Worm (Caenorhabditis elegans): ENCODE results near the gene cwp-5.

cwp-5 gene

DNA sequence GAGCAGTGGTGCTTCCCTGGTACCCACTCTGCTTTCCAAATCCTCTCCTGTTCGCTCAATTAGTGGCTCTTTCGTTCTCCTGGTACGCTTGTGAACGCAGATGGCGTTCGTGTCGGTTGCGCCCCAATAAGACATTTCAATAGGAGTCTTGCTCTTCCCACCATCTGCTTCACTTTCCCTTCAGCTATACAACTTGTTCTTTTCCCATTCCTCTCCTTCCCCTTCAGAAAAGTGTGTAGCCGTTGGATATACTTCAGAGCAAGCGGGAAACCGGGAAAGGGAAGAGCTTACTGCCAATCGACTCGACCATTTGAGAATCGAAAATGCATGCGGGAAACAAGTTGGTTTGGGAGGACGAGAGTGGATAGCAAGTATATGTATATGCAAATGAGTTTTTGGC, 46.5 kb downstream of the cwp-5 start:
- TF ChIP-seq nhr-129 (tag; optimal IDR thresholded peaks at IDR 0.05) (peak; percentile 13), ZK546.5 (tag; optimal IDR thresholded peaks at IDR 0.05) (no peak)

DNA sequence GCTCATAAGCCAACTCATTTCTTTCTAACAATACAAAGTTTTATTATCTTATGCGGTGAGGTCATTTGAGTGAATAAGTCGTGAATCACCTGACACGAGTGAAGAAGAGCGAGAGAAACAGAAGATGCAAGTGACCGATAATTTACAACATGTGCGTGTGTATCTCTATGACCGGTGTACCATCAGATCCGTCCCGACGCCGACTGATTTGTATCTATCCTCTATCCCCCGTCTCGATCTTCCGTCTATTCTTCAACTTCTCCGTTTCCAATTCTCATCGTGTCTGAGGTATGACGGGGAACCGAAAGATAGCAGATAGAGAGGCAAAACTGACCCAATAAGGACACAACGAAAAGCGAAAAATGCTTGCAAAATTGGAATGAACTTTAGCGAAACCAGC, 48.3 kb downstream of the cwp-5 start, which contains the start of gene F09A5.3:
TSS of gene F09A5.3 (plus strand) at position 162 of the 400 bp plus-strand sequence.
- TF ChIP-seq nhr-25 (tag; optimal IDR thresholded peaks at IDR 0.05) (peak; percentile 84), lin-13 (GFP tag; optimal IDR thresholded peaks at IDR 0.05) (no peak), ztf-11 (tag; optimal IDR thresholded peaks at IDR 0.05) (no peak), ztf-1 (GFP tag; conservative IDR thresholded peaks at IDR 0.05) (no peak), nhr-11 (tag; optimal IDR thresholded peaks at IDR 0.05) (no peak), C34F6.9 (tag; optimal IDR thresholded peaks at IDR 0.05) (peak; percentile 41), ZK546.5 (tag; optimal IDR thresholded peaks at IDR 0.05) (no peak), skn-1 (tag; optimal IDR thresholded peaks at IDR 0.05) (no peak), R02D3.7 (tag; optimal IDR thresholded peaks at IDR 0.05) (no peak), elt-1 (tag; optimal IDR thresholded peaks at IDR 0.05) (peak; percentile 92), ztf-4 (tag; optimal IDR thresholded peaks at IDR 0.05) (peak; percentile 20), gmeb-1 (tag; optimal IDR thresholded peaks at IDR 0.05) (peak; percentile 31), nhr-6 (tag; optimal IDR thresholded peaks at IDR 0.05) (peak; percentile 39), nhr-77 (tag; optimal IDR thresholded peaks at IDR 0.05) (no peak), blmp-1 (tag; optimal IDR thresholded peaks at IDR 0.05; ENCODE audit: insufficient read depth) (peak; percentile 58), sma-9 (GFP tag; optimal IDR thresholded peaks at IDR 0.05) (peak; percentile 73), sma-9 (tag; optimal IDR thresholded peaks at IDR 0.05) (no peak), unc-55 (GFP tag; optimal IDR thresholded peaks at IDR 0.05) (no peak), aly-2 (tag; optimal IDR thresholded peaks at IDR 0.05) (no peak), fos-1 (tag; optimal IDR thresholded peaks at IDR 0.05) (peak; percentile 61), lsy-2 (tag; optimal IDR thresholded peaks at IDR 0.05) (no peak), sma-3 (GFP tag; optimal IDR thresholded peaks at IDR 0.05) (peak; percentile 35), sem-4 (tag; optimal IDR thresholded peaks at IDR 0.05) (peak; percentile 62), nhr-129 (tag; optimal IDR thresholded peaks at IDR 0.05) (peak; percentile 70), snpc-4 (tag; optimal IDR thresholded peaks at IDR 0.05) (no peak), egl-27 (tag; optimal IDR thresholded peaks at IDR 0.05) (peak; percentile 43), ceh-16 (tag; optimal IDR thresholded peaks at IDR 0.05) (peak; percentile 89), nhr-21 (tag; optimal IDR thresholded peaks at IDR 0.05) (peak; percentile 84)

DNA sequence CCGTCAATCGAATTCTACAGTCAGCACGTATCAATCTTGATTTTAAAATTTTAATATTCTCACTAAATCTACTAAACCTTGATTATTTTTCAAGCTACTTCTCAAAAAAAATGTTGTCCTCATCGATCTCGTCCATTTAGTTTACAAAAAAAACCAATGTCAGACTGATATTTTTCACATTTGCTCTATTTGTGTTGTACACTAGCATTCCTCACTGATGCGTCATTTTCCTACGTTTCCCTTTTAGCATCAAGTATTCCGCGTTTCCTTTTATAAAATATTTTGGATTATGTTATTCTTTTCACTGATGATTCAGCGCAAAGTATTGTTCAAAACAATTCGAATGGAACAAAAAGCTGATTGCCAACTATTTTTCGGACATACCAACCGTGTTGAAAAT, 50.3 kb downstream of the cwp-5 start, which contains the start of gene ttr-34:
TSS of gene ttr-34 (plus strand) at position 301 of the 400 bp plus-strand sequence.
- TF ChIP-seq crh-2 (tag; optimal IDR thresholded peaks at IDR 0.05) (no peak), mab-5 (tag; optimal IDR thresholded peaks at IDR 0.05) (no peak), blmp-1 (tag; optimal IDR thresholded peaks at IDR 0.05; ENCODE audit: insufficient read depth) (no peak), mdl-1 (tag; optimal IDR thresholded peaks at IDR 0.05) (no peak), ama-1 (optimal IDR thresholded peaks at IDR 0.05) (no peak), dmd-4 (tag; optimal IDR thresholded peaks at IDR 0.05) (no peak), elt-1 (tag; optimal IDR thresholded peaks at IDR 0.05) (no peak), Y55F3AM.14 (GFP tag; optimal IDR thresholded peaks at IDR 0.05) (no peak), snpc-4 (tag; optimal IDR thresholded peaks at IDR 0.05) (no peak), nhr-129 (tag; optimal IDR thresholded peaks at IDR 0.05) (no peak), ztf-1 (GFP tag; conservative IDR thresholded peaks at IDR 0.05) (no peak), ztf-11 (tag; optimal IDR thresholded peaks at IDR 0.05) (no peak), gmeb-1 (tag; optimal IDR thresholded peaks at IDR 0.05) (no peak), zag-1 (tag; optimal IDR thresholded peaks at IDR 0.05) (no peak), egl-27 (tag; optimal IDR thresholded peaks at IDR 0.05) (no peak), ztf-4 (tag; optimal IDR thresholded peaks at IDR 0.05) (no peak)

DNA sequence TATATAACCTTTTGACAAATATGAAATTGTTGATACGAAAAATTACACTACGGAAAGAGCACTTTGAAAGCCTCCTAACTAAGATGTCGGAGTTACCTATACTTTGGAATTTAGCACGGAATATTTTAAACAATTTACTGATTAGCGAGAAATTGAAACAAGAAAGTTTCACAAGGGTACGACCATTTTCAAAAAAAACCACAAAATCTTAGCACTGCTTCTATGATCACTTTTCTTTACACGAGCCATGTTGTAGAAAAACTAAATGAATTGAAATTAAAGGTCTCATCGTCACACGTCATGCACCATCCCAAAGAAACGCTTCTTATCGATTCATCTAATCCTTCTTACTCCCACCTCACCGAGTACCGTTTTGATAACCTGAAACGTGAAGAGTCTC, 55.0 kb downstream of the cwp-5 start, which contains the start of gene F09A5.2:
TSS of gene F09A5.2 (plus strand) at position 301 of the 400 bp plus-strand sequence.
- TF ChIP-seq C34F6.9 (tag; optimal IDR thresholded peaks at IDR 0.05), result no peak
- TF ChIP-seq crh-2 (tag; optimal IDR thresholded peaks at IDR 0.05), result no peak
- TF ChIP-seq lsy-2 (tag; optimal IDR thresholded peaks at IDR 0.05), result no peak
- TF ChIP-seq nhr-23 (tag; optimal IDR thresholded peaks at IDR 0.05), result no peak
- no peak for TF ChIP-seq peb-1 (tag; optimal IDR thresholded peaks at IDR 0.05)
- no peak for TF ChIP-seq fos-1 (tag; optimal IDR thresholded peaks at IDR 0.05)
- no peak for TF ChIP-seq aly-2 (tag; optimal IDR thresholded peaks at IDR 0.05)
